Worm (Caenorhabditis elegans): ENCODE data around the gene oac-22.
"Not testable (repeated sequence)": the region's sequence is repeated elsewhere in the genome, so short reads cannot be mapped to it uniquely, and the experiment has no call there.

DNA sequence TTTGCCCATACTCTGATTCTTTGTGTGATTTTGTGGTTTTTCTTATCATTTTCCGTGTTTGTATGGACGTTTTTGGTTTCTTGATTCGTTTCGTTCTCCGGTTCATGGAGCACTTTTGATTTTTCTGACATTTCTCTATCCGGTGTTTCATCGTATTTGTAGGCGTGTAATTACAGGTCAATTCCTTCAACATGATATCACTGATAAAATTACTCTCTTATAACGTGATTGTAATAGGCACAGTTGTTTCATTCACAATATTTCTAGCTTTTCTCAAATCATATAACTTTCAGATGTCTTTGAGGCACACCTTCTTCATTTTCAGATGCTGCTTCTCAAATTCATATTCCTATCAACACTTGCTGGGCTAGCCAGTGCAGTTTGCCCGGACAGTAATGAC lies 46.9 kb downstream of the oac-22 start, which contains the start of gene clec-70:
- not testable (repeated sequence) for TF ChIP-seq dao-5, W03F9.2 (tag; optimal IDR thresholded peaks at IDR 0.05)
